Worm (Caenorhabditis elegans) whole organism, midembryonic: ENCODE measurements around the gene R144.10.

Source experiments
- T22C8.4 ChIP-seq: fragments of 200-800 bp; sonication (Bioruptor generic); IDR thresholded peaks from 2 replicates; pipeline ENCODE4 v1.3.6; 2022; ENCODE audit warnings: missing genetic modification characterization, missing compliant biosample characterization
- cog-1 ChIP-seq: sonication (generic microtip); optimal IDR thresholded peaks from 2 replicates; lab custom pipeline; 2016; ENCODE audit warnings: missing genetic modification characterization, missing compliant biosample characterization
- flt-1 ChIP-seq: fragments of 200-800 bp; sonication (Bioruptor generic); IDR thresholded peaks from 2 replicates; pipeline ENCODE4 v1.3.6; 2022; ENCODE audit warnings: missing genetic modification characterization, missing compliant biosample characterization
- klf-2 ChIP-seq: fragments of 200-800 bp; sonication (Bioruptor generic); conservative IDR thresholded peaks from 2 replicates; pipeline ENCODE4 v1.3.6; 2022; ENCODE audit warnings: missing genetic modification reagents, missing genetic modification characterization, missing compliant biosample characterization
- ref-1 ChIP-seq: fragments of 200-800 bp; sonication (Bioruptor generic); conservative IDR thresholded peaks from 2 replicates; pipeline ENCODE4 v1.3.6; 2022; ENCODE audit warnings: missing genetic modification reagents, missing genetic modification characterization, missing compliant biosample characterization
- ztf-23 ChIP-seq: fragments of 200-800 bp; sonication (Bioruptor generic); IDR thresholded peaks from 2 replicates; pipeline ENCODE4 v1.3.6; 2022; ENCODE audit warnings: missing genetic modification reagents, missing genetic modification characterization, missing compliant biosample characterization

- no peak for TF ChIP-seq klf-2 (GFP tag; lab: Robert Waterston, UW)
- TF ChIP-seq ref-1: no peak
- no peak for TF ChIP-seq T22C8.4 (GFP tag; lab: Robert Waterston, UW)
- TF ChIP-seq ztf-23 (GFP tag; lab: Robert Waterston, UW): peak; percentile 71
- TF ChIP-seq flt-1: no peak
- peak; percentile 21 for TF ChIP-seq cog-1
Observed at ce11 chrIII:5047175-5047574, 45.0 kb upstream of the R144.10 start, which contains the start of gene txbp-3.
